Fruit fly (Drosophila melanogaster) whole organism, pupa: ENCODE measurements around the gene Hmt4-20.

ENCODE experiments used
- CG4496 ChIP-seq: fragments of 200-800 bp; sonication (Bioruptor generic); IDR thresholded peaks from 3 replicates; pipeline ENCODE4 v1.3.6; 2022; ENCODE audit warnings: missing biosample characterization, missing genetic modification characterization
- CG8301 ChIP-seq: fragments of 200-800 bp; sonication (Bioruptor generic); optimal IDR thresholded peaks from 2 replicates; lab custom pipeline; 2018; ENCODE audit warnings: missing biosample characterization, mild to moderate bottlenecking, missing genetic modification characterization
- D1 ChIP-seq: fragments of 200-800 bp; sonication (Bioruptor generic); optimal IDR thresholded peaks from 2 replicates; lab custom pipeline; 2018; ENCODE audit warnings: missing biosample characterization, mild to moderate bottlenecking, missing genetic modification characterization, moderate library complexity
- fd96Ca ChIP-seq: fragments of 200-800 bp; sonication (Bioruptor generic); IDR thresholded peaks from 3 replicates; pipeline ENCODE4 v1.3.6; 2022; ENCODE audit warnings: missing biosample characterization, missing genetic modification characterization

dm6 chrX:623357-623756, 32.5 kb downstream of the Hmt4-20 start, which contains the start of gene CG13369:
- no peak for TF ChIP-seq fd96Ca
- no peak for TF ChIP-seq D1
- no peak for TF ChIP-seq CG4496 (GFP tag; lab: Robert Waterston, UW)
- TF ChIP-seq CG8301 (tag; lab: Kevin White, UChicago) = no peak
